Worm (Caenorhabditis elegans): ENCODE measurements around the gene scl-27.

ce11 chrV:360068-360467 is 39.8 kb upstream of the scl-27 start:
- TF ChIP-seq blmp-1 (tag; optimal IDR thresholded peaks at IDR 0.05) (no peak), elt-1 (tag; optimal IDR thresholded peaks at IDR 0.05; ENCODE audit: borderline replicate concordance, insufficient read depth) (no peak), lin-13 (tag; optimal IDR thresholded peaks at IDR 0.05) (no peak), pha-4 (tag; optimal IDR thresholded peaks at IDR 0.05) (no peak), snpc-4 (tag; optimal IDR thresholded peaks at IDR 0.05) (no peak), lin-32 (GFP tag; optimal IDR thresholded peaks at IDR 0.05) (no peak), nhr-76 (tag; optimal IDR thresholded peaks at IDR 0.05) (no peak), unc-39 (tag; optimal IDR thresholded peaks at IDR 0.05) (no peak), nhr-237 (tag; optimal IDR thresholded peaks at IDR 0.05) (no peak), ztf-11 (tag; optimal IDR thresholded peaks at IDR 0.05) (no peak)

Measured in whole organism, mixed stage, embryonic.